Fruit fly (Drosophila melanogaster) whole organism, embryonic: ENCODE results near the gene Cep97.

Experiments
- Adf1 ChIP-seq: fragments of 200-800 bp; sonication (Bioruptor generic); IDR thresholded peaks from 2 replicates; pipeline ENCODE4 v1.3.6; 2022; ENCODE audit warnings: missing biosample characterization, missing genetic modification characterization
- CG10274 ChIP-seq: fragments of 200-800 bp; sonication (Bioruptor generic); optimal IDR thresholded peaks from 3 replicates; lab custom pipeline; 2017; ENCODE audit warnings: missing biosample characterization, mild to moderate bottlenecking, missing genetic modification characterization
- CG11560 ChIP-seq: fragments of 200-800 bp; sonication (Bioruptor generic); IDR thresholded peaks from 3 replicates; pipeline ENCODE4 v1.3.6; 2022; ENCODE audit warnings: missing biosample characterization, missing genetic modification characterization
- CG17186 ChIP-seq: fragments of 200-800 bp; sonication (Bioruptor generic); optimal IDR thresholded peaks from 3 replicates; lab custom pipeline; 2017; ENCODE audit warnings: missing biosample characterization, missing genetic modification reagents, missing genetic modification characterization
- CG17359 ChIP-seq: fragments of 200-800 bp; sonication (Bioruptor generic); optimal IDR thresholded peaks from 3 replicates; lab custom pipeline; 2018; ENCODE audit warnings: missing biosample characterization, mild to moderate bottlenecking, missing genetic modification characterization, moderate library complexity
- CG18476 ChIP-seq: fragments of 200-800 bp; sonication (Bioruptor generic); optimal IDR thresholded peaks from 2 replicates; lab custom pipeline; 2016; ENCODE audit warnings: missing biosample characterization, mild to moderate bottlenecking, missing genetic modification characterization
- CG42726 ChIP-seq: fragments of 200-800 bp; sonication (Bioruptor generic); IDR thresholded peaks from 2 replicates; pipeline ENCODE4 v1.3.6; 2022; ENCODE audit warnings: missing biosample characterization, missing genetic modification characterization; ENCODE audit not compliant: partially characterized antibody
- CG4617 ChIP-seq: fragments of 200-800 bp; sonication (Bioruptor generic); optimal IDR thresholded peaks from 3 replicates; lab custom pipeline; 2016; ENCODE audit warnings: missing biosample characterization, missing genetic modification characterization, borderline replicate concordance
- CG4730 ChIP-seq: fragments of 200-800 bp; sonication (Bioruptor generic); IDR thresholded peaks from 2 replicates; pipeline ENCODE4 v1.3.6; 2022; ENCODE audit warnings: missing biosample characterization, missing genetic modification characterization
- CG7745 ChIP-seq: fragments of 200-800 bp; sonication (Bioruptor generic); optimal IDR thresholded peaks from 2 replicates; lab custom pipeline; 2018; ENCODE audit warnings: missing biosample characterization, mild to moderate bottlenecking, missing genetic modification characterization, moderate library complexity
- CG8359 ChIP-seq: fragments of 200-800 bp; sonication (Bioruptor generic); optimal IDR thresholded peaks from 2 replicates; lab custom pipeline; 2017; ENCODE audit warnings: missing biosample characterization, mild to moderate bottlenecking, missing genetic modification characterization, borderline replicate concordance
- CG9215 ChIP-seq: fragments of 200-800 bp; sonication (Bioruptor generic); IDR thresholded peaks from 2 replicates; pipeline ENCODE4 v1.3.6; 2022; ENCODE audit warnings: missing biosample characterization, missing genetic modification characterization
- CG9727 ChIP-seq: fragments of 200-800 bp; sonication (Bioruptor generic); optimal IDR thresholded peaks from 3 replicates; lab custom pipeline; 2017; ENCODE audit warnings: missing biosample characterization, mild to moderate bottlenecking, missing genetic modification characterization
- CG9797 ChIP-seq: fragments of 200-800 bp; sonication (Bioruptor generic); optimal IDR thresholded peaks from 3 replicates; lab custom pipeline; 2018; ENCODE audit warnings: missing biosample characterization, mild to moderate bottlenecking, missing genetic modification characterization
- CHES-1-like ChIP-seq: fragments of 200-800 bp; sonication (Bioruptor generic); optimal IDR thresholded peaks from 2 replicates; lab custom pipeline; 2016; ENCODE audit warnings: missing biosample characterization, missing genetic modification characterization
- Dfd ChIP-seq, 2 experiments: fragments of >200 bp; optimal IDR thresholded peaks; 2 replicates each; lab custom pipeline; 2017; ENCODE audit warnings: missing biosample characterization in 2 of 2, missing genetic modification characterization in 2 of 2
- Dip2 ChIP-seq: fragments of 200-800 bp; sonication (Bioruptor generic); IDR thresholded peaks from 2 replicates; pipeline ENCODE4 v1.3.6; 2022; ENCODE audit warnings: missing biosample characterization, missing genetic modification characterization
- Dip3 ChIP-seq: fragments of 200-800 bp; sonication (Bioruptor generic); optimal IDR thresholded peaks from 3 replicates; lab custom pipeline; 2016; ENCODE audit warnings: missing biosample characterization, missing genetic modification characterization
- Doc3 ChIP-seq: fragments of 200-800 bp; sonication (Bioruptor generic); IDR thresholded peaks from 3 replicates; pipeline ENCODE4 v1.3.6; 2022; ENCODE audit warnings: missing biosample characterization, missing genetic modification characterization; ENCODE audit not compliant: partially characterized antibody
- ERR ChIP-seq: fragments of 200-800 bp; sonication (Bioruptor generic); optimal IDR thresholded peaks from 2 replicates; lab custom pipeline; 2016; ENCODE audit warnings: missing biosample characterization, missing genetic modification characterization
- H2.0 ChIP-seq: fragments of 200-800 bp; sonication (Bioruptor generic); IDR thresholded peaks from 2 replicates; pipeline ENCODE4 v1.3.6; 2022; ENCODE audit warnings: missing biosample characterization, missing genetic modification characterization
- Hmr ChIP-seq: fragments of 200-800 bp; sonication (Bioruptor generic); optimal IDR thresholded peaks from 3 replicates; lab custom pipeline; 2017; ENCODE audit warnings: mild to moderate bottlenecking, missing biosample characterization, missing genetic modification reagents, missing genetic modification characterization
- Lpt ChIP-seq: fragments of >200 bp; optimal IDR thresholded peaks from 2 replicates; lab custom pipeline; 2018; ENCODE audit warnings: missing biosample characterization, missing genetic modification characterization
- Mad ChIP-seq: fragments of 200-800 bp; sonication (Bioruptor generic); optimal IDR thresholded peaks from 2 replicates; lab custom pipeline; 2016; ENCODE audit warnings: missing biosample characterization, missing genetic modification characterization
- Mes4 ChIP-seq: fragments of 200-800 bp; sonication (Bioruptor generic); optimal IDR thresholded peaks from 2 replicates; lab custom pipeline; 2016; ENCODE audit warnings: missing biosample characterization, missing genetic modification characterization
- NC2β ChIP-seq: fragments of 200-800 bp; sonication (Bioruptor generic); optimal IDR thresholded peaks from 2 replicates; lab custom pipeline; 2016; ENCODE audit warnings: missing biosample characterization, missing genetic modification characterization
- Ravus ChIP-seq: fragments of 200-800 bp; sonication (Bioruptor generic); IDR thresholded peaks from 2 replicates; pipeline ENCODE4 v1.3.6; 2022; ENCODE audit warnings: missing biosample characterization, missing genetic modification characterization
- Side ChIP-seq: fragments of 200-800 bp; sonication (Bioruptor generic); optimal IDR thresholded peaks from 2 replicates; lab custom pipeline; 2016; ENCODE audit warnings: missing biosample characterization, missing genetic modification characterization
- TFAM ChIP-seq: fragments of 200-800 bp; sonication (Bioruptor generic); optimal IDR thresholded peaks from 2 replicates; lab custom pipeline; 2017; ENCODE audit warnings: missing biosample characterization, missing genetic modification characterization, inconsistent platforms
- Vsx1 ChIP-seq: fragments of 200-800 bp; sonication (Bioruptor generic); optimal IDR thresholded peaks from 2 replicates; lab custom pipeline; 2017; ENCODE audit warnings: missing biosample characterization, mild to moderate bottlenecking, missing genetic modification characterization, missing genetic modification reagents
- ase ChIP-seq: fragments of 200-800 bp; sonication (Bioruptor generic); IDR thresholded peaks from 3 replicates; pipeline ENCODE4 v1.3.6; 2022; ENCODE audit warnings: missing biosample characterization, missing genetic modification characterization
- cas ChIP-seq: fragments of 200-800 bp; sonication (Bioruptor generic); IDR thresholded peaks from 2 replicates; pipeline ENCODE4 v1.3.6; 2022; ENCODE audit warnings: missing biosample characterization, missing genetic modification characterization
- crc ChIP-seq: fragments of 200-800 bp; sonication (Bioruptor generic); optimal IDR thresholded peaks from 2 replicates; lab custom pipeline; 2016; ENCODE audit warnings: missing biosample characterization, missing genetic modification characterization
- dan ChIP-seq: fragments of 200-800 bp; sonication (Bioruptor generic); IDR thresholded peaks from 2 replicates; pipeline ENCODE4 v1.3.6; 2022; ENCODE audit warnings: missing biosample characterization, missing genetic modification characterization
- dati ChIP-seq: fragments of 200-800 bp; sonication (Bioruptor generic); IDR thresholded peaks from 2 replicates; pipeline ENCODE4 v1.3.6; 2022; ENCODE audit warnings: missing biosample characterization, missing genetic modification characterization
- dpn ChIP-seq, 2 experiments: fragments of 200-800 bp; sonication (Bioruptor generic); optimal IDR thresholded peaks; 3 replicates each; lab custom pipeline; 2016; ENCODE audit warnings: missing biosample characterization in 2 of 2, missing genetic modification characterization in 2 of 2
- esg ChIP-seq: fragments of 200-800 bp; sonication (Bioruptor generic); conservative IDR thresholded peaks from 2 replicates; pipeline ENCODE4 v1.3.6; 2022; ENCODE audit warnings: missing biosample characterization, missing genetic modification characterization
- fd64A ChIP-seq: fragments of 200-800 bp; sonication (Bioruptor generic); optimal IDR thresholded peaks from 3 replicates; lab custom pipeline; 2018; ENCODE audit warnings: missing biosample characterization, mild to moderate bottlenecking, missing genetic modification characterization
- her ChIP-seq: fragments of 200-800 bp; sonication (Bioruptor generic); optimal IDR thresholded peaks from 2 replicates; lab custom pipeline; 2016; ENCODE audit warnings: missing biosample characterization, missing genetic modification characterization
- klu ChIP-seq: fragments of 200-800 bp; sonication (Bioruptor generic); IDR thresholded peaks from 2 replicates; pipeline ENCODE4 v1.3.6; 2022; ENCODE audit warnings: missing biosample characterization, missing genetic modification characterization
- lola ChIP-seq, 3 experiments: fragments of >200 bp in 2 of 3; fragments of 200-800 bp in 1 of 3; sonication (Bioruptor generic) in 1 of 3; optimal IDR thresholded peaks; 2 replicates each; lab custom pipeline; 2017 to 2019; ENCODE audit warnings: missing biosample characterization in 3 of 3, missing genetic modification characterization in 3 of 3, mild to moderate bottlenecking in 1 of 3, moderate library complexity in 1 of 3
- mld ChIP-seq: fragments of 200-800 bp; sonication (Bioruptor generic); IDR thresholded peaks from 3 replicates; pipeline ENCODE4 v1.3.6; 2022; ENCODE audit warnings: missing biosample characterization, missing genetic modification characterization; ENCODE audit not compliant: partially characterized antibody
- nmo ChIP-seq: fragments of 200-800 bp; sonication (Bioruptor generic); optimal IDR thresholded peaks from 2 replicates; lab custom pipeline; 2018; ENCODE audit warnings: missing biosample characterization, mild to moderate bottlenecking, missing genetic modification characterization, moderate library complexity
- pzg ChIP-seq: fragments of 200-800 bp; sonication (Bioruptor generic); optimal IDR thresholded peaks from 3 replicates; lab custom pipeline; 2018; ENCODE audit warnings: missing biosample characterization, mild to moderate bottlenecking, missing genetic modification characterization, moderate library complexity
- sc ChIP-seq, 3 experiments: fragments of >200 bp in 2 of 3; fragments of 200-800 bp in 1 of 3; sonication (Bioruptor generic) in 1 of 3; optimal IDR thresholded peaks; 2 replicates in 2 of 3; 3 replicates in 1 of 3; lab custom pipeline; 2017; ENCODE audit warnings: mild to moderate bottlenecking in 1 of 3, missing biosample characterization in 1 of 3, missing genetic modification characterization in 1 of 3, missing genetic modification reagents in 1 of 3
- schlank ChIP-seq: fragments of 200-800 bp; sonication (Bioruptor generic); optimal IDR thresholded peaks from 2 replicates; lab custom pipeline; 2018; ENCODE audit warnings: missing biosample characterization, mild to moderate bottlenecking, missing genetic modification characterization
- sd ChIP-seq: fragments of 200-800 bp; sonication (Bioruptor generic); optimal IDR thresholded peaks from 3 replicates; lab custom pipeline; 2018; ENCODE audit warnings: missing biosample characterization, mild to moderate bottlenecking, missing genetic modification characterization, moderate library complexity
- so ChIP-seq: fragments of 200-800 bp; sonication (Bioruptor generic); IDR thresholded peaks from 3 replicates; pipeline ENCODE4 v1.3.6; 2022; ENCODE audit warnings: missing biosample characterization, missing genetic modification characterization
- vnd ChIP-seq: fragments of 200-800 bp; sonication (Bioruptor generic); IDR thresholded peaks from 3 replicates; pipeline ENCODE4 v1.3.6; 2022; ENCODE audit warnings: missing biosample characterization, missing genetic modification characterization; ENCODE audit not compliant: partially characterized antibody
- z ChIP-seq: fragments of 200-800 bp; sonication (Bioruptor generic); IDR thresholded peaks from 3 replicates; pipeline ENCODE4 v1.3.6; 2022; ENCODE audit warnings: missing biosample characterization, missing genetic modification characterization

Cep97 gene

dm6 chr2L:3872283-3872682, 4.8 kb downstream of the Cep97 start, which contains the start of gene CG31957:
Gene CG31957, minus strand, starts transcription at chr2L:3872458.
- TF ChIP-seq ERR (GFP tag; lab: Kevin White, UChicago), result peak; percentile 44
- TF ChIP-seq CG42726 (GFP tag; lab: Robert Waterston, UW), result peak; percentile 90
- no peak for TF ChIP-seq Dfd (GFP tag; optimal IDR thresholded peaks at IDR 0.05; lab: Kevin White, UChicago)
- peak; percentile 36 for TF ChIP-seq crc (GFP tag; lab: Kevin White, UChicago)
- TF ChIP-seq vnd (GFP tag; lab: Robert Waterston, UW), result peak; percentile 82
- TF ChIP-seq Hmr (GFP tag; lab: Kevin White, UChicago), result peak; percentile 74
- peak; percentile 57 for TF ChIP-seq NC2β (GFP tag; lab: Kevin White, UChicago)
- no peak for TF ChIP-seq so (GFP tag; lab: Robert Waterston, UW)
- TF ChIP-seq dpn (GFP tag; optimal IDR thresholded peaks at IDR 0.05; lab: Kevin White, UChicago), result peak; percentile 49 to 69
- no peak for TF ChIP-seq TFAM
- TF ChIP-seq fd64A (GFP tag; lab: Kevin White, UChicago), result no peak
- no peak for TF ChIP-seq Adf1 (GFP tag; lab: Robert Waterston, UW)
- no peak for TF ChIP-seq sd (tag; lab: Kevin White, UChicago)
- no peak for TF ChIP-seq Vsx1 (GFP tag; lab: Kevin White, UChicago)
- TF ChIP-seq CG8359 (GFP tag; lab: Kevin White, UChicago), result no peak
- TF ChIP-seq pzg (GFP tag; lab: Kevin White, UChicago), result peak; percentile 79
- peak; percentile 33; the same call in 1 of the 2 replicates for TF ChIP-seq klu (GFP tag; lab: Robert Waterston, UW)
- no peak for TF ChIP-seq Mes4 (GFP tag; lab: Kevin White, UChicago)
- TF ChIP-seq Dip2 (GFP tag; lab: Robert Waterston, UW), result no peak
- TF ChIP-seq CHES-1-like (GFP tag; lab: Kevin White, UChicago), result peak; percentile 95
- peak; percentile 11 for TF ChIP-seq CG9797 (GFP tag; lab: Kevin White, UChicago)
- TF ChIP-seq her (GFP tag; lab: Kevin White, UChicago), result peak; percentile 83
- TF ChIP-seq Mad (GFP tag; lab: Kevin White, UChicago), result peak; percentile 57
- no peak for TF ChIP-seq sc (optimal IDR thresholded peaks at IDR 0.05; lab: Kevin White, UChicago)
- no peak for TF ChIP-seq sc (GFP tag; optimal IDR thresholded peaks at IDR 0.05; lab: Kevin White, UChicago)
- TF ChIP-seq nmo, result peak; percentile 41
- no peak for TF ChIP-seq Lpt
- peak; percentile 14 for TF ChIP-seq CG9727 (GFP tag; lab: Kevin White, UChicago)
- peak; percentile 58 for TF ChIP-seq Side
- peak; percentile 59 for TF ChIP-seq CG4617 (GFP tag; lab: Kevin White, UChicago)
- peak; percentile 71 for TF ChIP-seq mld (GFP tag; lab: Robert Waterston, UW)
- peak; percentile 81; the same call in 2 of the 3 replicates for TF ChIP-seq Doc3 (GFP tag; lab: Robert Waterston, UW)
- TF ChIP-seq H2.0 (GFP tag; lab: Robert Waterston, UW), result peak; percentile 66
- peak; percentile 48 for TF ChIP-seq Dip3
- peak; percentile 59 for TF ChIP-seq CG9215 (GFP tag; lab: Robert Waterston, UW)
- no peak for TF ChIP-seq Ravus (GFP tag; lab: Robert Waterston, UW)
- no peak for TF ChIP-seq CG10274 (GFP tag; lab: Kevin White, UChicago)
- no peak for TF ChIP-seq CG7745 (tag; lab: Kevin White, UChicago)
- no peak for TF ChIP-seq esg (GFP tag; lab: Robert Waterston, UW)
- TF ChIP-seq CG17186 (GFP tag; lab: Kevin White, UChicago), result peak; percentile 20
- no peak for TF ChIP-seq dati (GFP tag; lab: Robert Waterston, UW)
- TF ChIP-seq CG17359, result no peak
- no peak for TF ChIP-seq CG11560 (tag; lab: Robert Waterston, UW)
- TF ChIP-seq z (GFP tag; lab: Robert Waterston, UW), result no peak
- TF ChIP-seq ase (GFP tag; lab: Robert Waterston, UW), result no peak
- no peak for TF ChIP-seq dan (GFP tag; lab: Robert Waterston, UW)
- 0 out of 2 replicates have a peak, but pooled peaks have one; percentile 10 for TF ChIP-seq cas (GFP tag; lab: Robert Waterston, UW)
- no peak for TF ChIP-seq schlank (tag; lab: Kevin White, UChicago)
- TF ChIP-seq lola (GFP tag; optimal IDR thresholded peaks at IDR 0.05; lab: Kevin White, UChicago), result no peak
- no peak for TF ChIP-seq CG4730
- TF ChIP-seq CG18476 (GFP tag; lab: Kevin White, UChicago), result no peak
